Worm (Caenorhabditis elegans): ENCODE measurements around the gene srv-6.

srv-6 gene

DNA sequence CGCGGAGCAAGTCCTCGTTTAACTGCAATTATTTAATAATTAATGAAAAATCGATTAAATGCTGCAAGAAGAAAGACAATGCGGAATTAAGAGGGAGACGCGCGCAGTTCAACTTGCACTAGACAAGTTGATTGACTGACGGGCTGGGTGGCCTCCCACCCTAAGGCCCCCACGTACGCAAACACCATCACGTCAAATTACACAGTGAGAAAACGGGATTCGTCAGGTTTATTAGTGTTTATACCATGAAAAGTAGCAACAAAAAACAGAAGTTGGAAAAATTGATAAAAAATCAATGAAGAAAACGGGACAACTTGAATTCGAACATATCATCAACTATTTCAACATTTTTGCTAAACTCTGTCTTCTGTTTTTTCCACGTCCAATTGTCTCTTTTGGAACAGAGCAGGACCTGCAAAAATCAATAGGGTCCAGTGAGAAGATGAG is 50.7 kb downstream of the srv-6 start (continued):
- TF ChIP-seq ceh-24 (tag; optimal IDR thresholded peaks at IDR 0.05) (no peak), ceh-45 (GFP tag; IDR thresholded peaks at IDR 0.05) (no peak), ceh-48 (tag; optimal IDR thresholded peaks at IDR 0.05) (peak; percentile 64), dmd-4 (tag; optimal IDR thresholded peaks at IDR 0.05; ENCODE audit: borderline replicate concordance) (no peak), pat-9 (tag; optimal IDR thresholded peaks at IDR 0.05) (no peak), ttx-3 (tag; optimal IDR thresholded peaks at IDR 0.05) (peak; percentile 24), nfya-1 (tag; optimal IDR thresholded peaks at IDR 0.05) (peak; percentile 13), pros-1 (tag; optimal IDR thresholded peaks at IDR 0.05) (no peak), ceh-31 (tag; optimal IDR thresholded peaks at IDR 0.05) (peak; percentile 65), sox-2 (GFP tag; IDR thresholded peaks at IDR 0.05) (no peak), hlh-8 (tag; optimal IDR thresholded peaks at IDR 0.05) (no peak), rnt-1 (tag; optimal IDR thresholded peaks at IDR 0.05) (no peak), che-1 (tag; optimal IDR thresholded peaks at IDR 0.05) (no peak), hlh-15 (tag; optimal IDR thresholded peaks at IDR 0.05) (no peak), pqm-1 (tag; optimal IDR thresholded peaks at IDR 0.05) (no peak)

Data from whole organism, late embryonic.